Fruit fly (Drosophila melanogaster) whole organism, embryonic: ENCODE measurements around the gene Abl.

Source experiments
- Ada2b ChIP-seq: fragments of 200-800 bp; sonication (Bioruptor generic); IDR thresholded peaks from 2 replicates; pipeline ENCODE4 v1.3.6; 2022; ENCODE audit warnings: missing biosample characterization, missing genetic modification characterization
- Atf3 ChIP-seq: fragments of 200-800 bp; sonication (Bioruptor generic); optimal IDR thresholded peaks from 3 replicates; lab custom pipeline; 2016; ENCODE audit warnings: missing biosample characterization, missing genetic modification characterization
- Blimp-1 ChIP-seq: fragments of 200-800 bp; sonication (Bioruptor generic); optimal IDR thresholded peaks from 3 replicates; lab custom pipeline; 2018; ENCODE audit warnings: missing biosample characterization, missing genetic modification characterization, mild to moderate bottlenecking, moderate library complexity, missing genetic modification reagents
- CG11456 ChIP-seq: fragments of 200-800 bp; sonication (Bioruptor generic); IDR thresholded peaks from 3 replicates; pipeline ENCODE4 v1.3.6; 2022; ENCODE audit warnings: missing biosample characterization, missing genetic modification characterization
- CG12942 ChIP-seq: fragments of 200-800 bp; sonication (Bioruptor generic); optimal IDR thresholded peaks from 3 replicates; lab custom pipeline; 2016; ENCODE audit warnings: missing biosample characterization, missing genetic modification characterization
- CG14014 ChIP-seq: fragments of 200-800 bp; sonication (Bioruptor generic); IDR thresholded peaks from 2 replicates; pipeline ENCODE4 v1.3.6; 2022; ENCODE audit warnings: missing biosample characterization, missing genetic modification characterization
- CG15269 ChIP-seq: fragments of 200-800 bp; sonication (Bioruptor generic); optimal IDR thresholded peaks from 2 replicates; lab custom pipeline; 2018; ENCODE audit warnings: missing biosample characterization, mild to moderate bottlenecking, missing genetic modification characterization, moderate library complexity
- CG17361 ChIP-seq: fragments of 200-800 bp; sonication (Bioruptor generic); IDR thresholded peaks from 3 replicates; pipeline ENCODE4 v1.3.6; 2022; ENCODE audit warnings: missing biosample characterization, missing genetic modification characterization
- CG17568 ChIP-seq: fragments of 200-800 bp; sonication (Bioruptor generic); optimal IDR thresholded peaks from 2 replicates; lab custom pipeline; 2018; ENCODE audit warnings: missing biosample characterization, mild to moderate bottlenecking, missing genetic modification characterization, moderate library complexity
- CG2120 ChIP-seq: fragments of 200-800 bp; sonication (Bioruptor generic); optimal IDR thresholded peaks from 3 replicates; lab custom pipeline; 2016; ENCODE audit warnings: missing biosample characterization, missing genetic modification characterization
- CG2875 ChIP-seq: fragments of 200-800 bp; sonication (Bioruptor generic); optimal IDR thresholded peaks from 2 replicates; lab custom pipeline; 2017; ENCODE audit warnings: missing biosample characterization, mild to moderate bottlenecking, missing genetic modification characterization, missing genetic modification reagents
- CG33557 ChIP-seq: fragments of 200-800 bp; sonication (Bioruptor generic); optimal IDR thresholded peaks from 2 replicates; lab custom pipeline; 2019; ENCODE audit warnings: missing biosample characterization, mild to moderate bottlenecking, missing genetic modification characterization, moderate library complexity
- CG34376 ChIP-seq: fragments of 200-800 bp; sonication (Bioruptor generic); optimal IDR thresholded peaks from 2 replicates; lab custom pipeline; 2018; ENCODE audit warnings: missing biosample characterization, mild to moderate bottlenecking, missing genetic modification characterization
- CG4617 ChIP-seq: fragments of 200-800 bp; sonication (Bioruptor generic); optimal IDR thresholded peaks from 3 replicates; lab custom pipeline; 2016; ENCODE audit warnings: missing biosample characterization, missing genetic modification characterization, borderline replicate concordance
- CG8359 ChIP-seq: fragments of 200-800 bp; sonication (Bioruptor generic); optimal IDR thresholded peaks from 2 replicates; lab custom pipeline; 2017; ENCODE audit warnings: missing biosample characterization, mild to moderate bottlenecking, missing genetic modification characterization, borderline replicate concordance
- CG9932 ChIP-seq: fragments of 200-800 bp; sonication (Bioruptor generic); IDR thresholded peaks from 2 replicates; pipeline ENCODE4 v1.3.6; 2022; ENCODE audit warnings: missing biosample characterization, missing genetic modification characterization
- Dfd ChIP-seq, 2 experiments: fragments of >200 bp; optimal IDR thresholded peaks; 2 replicates each; lab custom pipeline; 2017; ENCODE audit warnings: missing biosample characterization in 2 of 2, missing genetic modification characterization in 2 of 2
- Dip3 ChIP-seq: fragments of 200-800 bp; sonication (Bioruptor generic); optimal IDR thresholded peaks from 3 replicates; lab custom pipeline; 2016; ENCODE audit warnings: missing biosample characterization, missing genetic modification characterization
- E2f2 ChIP-seq: fragments of 200-800 bp; sonication (Bioruptor generic); IDR thresholded peaks from 2 replicates; pipeline ENCODE4 v1.3.6; 2022; ENCODE audit warnings: missing biosample characterization, missing genetic modification characterization
- Ets97D ChIP-seq: fragments of 200-800 bp; sonication (Bioruptor generic); optimal IDR thresholded peaks from 3 replicates; lab custom pipeline; 2016; ENCODE audit warnings: missing biosample characterization, missing genetic modification characterization
- HmgZ ChIP-seq: fragments of 200-800 bp; sonication (Bioruptor generic); optimal IDR thresholded peaks from 2 replicates; lab custom pipeline; 2018; ENCODE audit warnings: missing biosample characterization, mild to moderate bottlenecking, missing genetic modification characterization
- Hsf ChIP-seq: fragments of 200-800 bp; sonication (Bioruptor generic); optimal IDR thresholded peaks from 3 replicates; lab custom pipeline; 2016; ENCODE audit warnings: missing biosample characterization, missing genetic modification characterization
- Lpt ChIP-seq: fragments of >200 bp; optimal IDR thresholded peaks from 2 replicates; lab custom pipeline; 2018; ENCODE audit warnings: missing biosample characterization, missing genetic modification characterization
- MESR4 ChIP-seq: fragments of 200-800 bp; sonication (Bioruptor generic); optimal IDR thresholded peaks from 2 replicates; lab custom pipeline; 2018; ENCODE audit warnings: missing biosample characterization, mild to moderate bottlenecking, missing genetic modification characterization, moderate library complexity
- NC2α ChIP-seq: fragments of 200-800 bp; sonication (Bioruptor generic); optimal IDR thresholded peaks from 2 replicates; lab custom pipeline; 2016; ENCODE audit warnings: missing biosample characterization, missing genetic modification characterization
- Nf-YA ChIP-seq: fragments of 200-800 bp; sonication (Bioruptor generic); IDR thresholded peaks from 2 replicates; pipeline ENCODE4 v1.3.6; 2022; ENCODE audit warnings: missing biosample characterization, missing genetic modification characterization
- Nf-YC ChIP-seq: fragments of 200-800 bp; optimal IDR thresholded peaks from 3 replicates; lab custom pipeline; 2019; ENCODE audit warnings: missing biosample characterization, mild to moderate bottlenecking, missing genetic modification characterization, moderate library complexity
- Side ChIP-seq: fragments of 200-800 bp; sonication (Bioruptor generic); optimal IDR thresholded peaks from 2 replicates; lab custom pipeline; 2016; ENCODE audit warnings: missing biosample characterization, missing genetic modification characterization
- abd-A ChIP-seq: fragments of 200-800 bp; sonication (Bioruptor generic); optimal IDR thresholded peaks from 3 replicates; lab custom pipeline; 2019; ENCODE audit warnings: missing biosample characterization, mild to moderate bottlenecking, missing genetic modification characterization, moderate library complexity
- aop ChIP-seq: fragments of 200-800 bp; sonication (Bioruptor generic); IDR thresholded peaks from 2 replicates; pipeline ENCODE4 v1.3.6; 2022; ENCODE audit warnings: missing biosample characterization, missing genetic modification characterization
- az2 ChIP-seq: fragments of 200-800 bp; sonication (Bioruptor generic); optimal IDR thresholded peaks from 3 replicates; lab custom pipeline; 2016; ENCODE audit warnings: missing biosample characterization, missing genetic modification characterization
- bbx ChIP-seq: fragments of 200-800 bp; sonication (Bioruptor generic); IDR thresholded peaks from 2 replicates; pipeline ENCODE4 v1.3.6; 2022; ENCODE audit warnings: missing biosample characterization, missing genetic modification characterization; ENCODE audit not compliant: partially characterized antibody
- br ChIP-seq: fragments of >200 bp; optimal IDR thresholded peaks from 2 replicates; lab custom pipeline; 2017
- btn ChIP-seq: fragments of 200-800 bp; sonication (Bioruptor generic); optimal IDR thresholded peaks from 2 replicates; lab custom pipeline; 2016; ENCODE audit warnings: missing biosample characterization, missing genetic modification characterization
- chn ChIP-seq: fragments of 200-800 bp; sonication (Bioruptor generic); optimal IDR thresholded peaks from 2 replicates; lab custom pipeline; 2016; ENCODE audit warnings: missing biosample characterization, missing genetic modification characterization
- grau ChIP-seq: fragments of 200-800 bp; optimal IDR thresholded peaks from 3 replicates; lab custom pipeline; 2019; ENCODE audit warnings: missing biosample characterization, mild to moderate bottlenecking, missing genetic modification characterization, moderate library complexity
- gro ChIP-seq: fragments of 200-800 bp; sonication (Bioruptor generic); optimal IDR thresholded peaks from 2 replicates; lab custom pipeline; 2016; ENCODE audit warnings: missing biosample characterization, missing genetic modification characterization
- hth ChIP-seq: fragments of >200 bp; optimal IDR thresholded peaks from 2 replicates; lab custom pipeline; 2017; ENCODE audit warnings: inconsistent platforms
- jumu ChIP-seq: fragments of 200-800 bp; sonication (Bioruptor generic); optimal IDR thresholded peaks from 3 replicates; lab custom pipeline; 2016; ENCODE audit warnings: missing biosample characterization, missing genetic modification characterization
- mirr ChIP-seq: fragments of 200-800 bp; sonication (Bioruptor generic); optimal IDR thresholded peaks from 3 replicates; lab custom pipeline; 2018; ENCODE audit warnings: missing biosample characterization, mild to moderate bottlenecking, missing genetic modification characterization
- mld ChIP-seq: fragments of 200-800 bp; sonication (Bioruptor generic); IDR thresholded peaks from 3 replicates; pipeline ENCODE4 v1.3.6; 2022; ENCODE audit warnings: missing biosample characterization, missing genetic modification characterization; ENCODE audit not compliant: partially characterized antibody
- nerfin-2 ChIP-seq: fragments of 200-800 bp; sonication (Bioruptor generic); IDR thresholded peaks from 2 replicates; pipeline ENCODE4 v1.3.6; 2022; ENCODE audit warnings: missing biosample characterization, missing genetic modification characterization; ENCODE audit not compliant: partially characterized antibody
- prd ChIP-seq, 3 experiments: fragments of >200 bp in 2 of 3; fragments of 200-800 bp in 1 of 3; sonication (Bioruptor generic) in 1 of 3; optimal IDR thresholded peaks in 2 of 3; IDR thresholded peaks in 1 of 3; 2 replicates in 2 of 3; 3 replicates in 1 of 3; pipeline versions ENCODE4 v1.3.6 to Lab custom; 2017 to 2022; ENCODE audit warnings: missing biosample characterization in 1 of 3, missing genetic modification characterization in 1 of 3
- sim ChIP-seq: fragments of 200-800 bp; sonication (Bioruptor generic); IDR thresholded peaks from 2 replicates; pipeline ENCODE4 v1.3.6; 2022; ENCODE audit warnings: missing biosample characterization, missing genetic modification characterization
- sna ChIP-seq: fragments of 200-800 bp; sonication (Bioruptor generic); IDR thresholded peaks from 2 replicates; pipeline ENCODE4 v1.3.6; 2022; ENCODE audit warnings: missing biosample characterization, missing genetic modification characterization; ENCODE audit not compliant: partially characterized antibody
- sr ChIP-seq: fragments of 200-800 bp; sonication (Bioruptor generic); IDR thresholded peaks from 3 replicates; pipeline ENCODE4 v1.3.6; 2022; ENCODE audit warnings: missing biosample characterization, missing genetic modification characterization
- trem ChIP-seq: fragments of 200-800 bp; optimal IDR thresholded peaks from 3 replicates; lab custom pipeline; 2019; ENCODE audit warnings: missing biosample characterization, mild to moderate bottlenecking, missing genetic modification characterization, moderate library complexity
- tx ChIP-seq: fragments of 200-800 bp; sonication (Bioruptor generic); optimal IDR thresholded peaks from 2 replicates; lab custom pipeline; 2016; ENCODE audit warnings: missing biosample characterization, missing genetic modification characterization
- unpg ChIP-seq: fragments of 200-800 bp; sonication (Bioruptor generic); optimal IDR thresholded peaks from 3 replicates; lab custom pipeline; 2018; ENCODE audit warnings: missing biosample characterization, mild to moderate bottlenecking, missing genetic modification characterization, moderate library complexity
- usp ChIP-seq: fragments of >200 bp; optimal IDR thresholded peaks from 2 replicates; lab custom pipeline; 2017; ENCODE audit warnings: missing biosample characterization, missing genetic modification characterization
- wek ChIP-seq: fragments of 200-800 bp; sonication (Bioruptor generic); optimal IDR thresholded peaks from 3 replicates; lab custom pipeline; 2018; ENCODE audit warnings: missing biosample characterization, mild to moderate bottlenecking, missing genetic modification characterization, moderate library complexity

Abl gene

dm6 chr3L:16584074-16584578 lies 63.6 kb downstream of the Abl start, which contains the start of gene UQCR-C2 (continued):
- 0 out of 3 replicates have a peak, but pooled peaks have one; percentile 16 for TF ChIP-seq mld (GFP tag; lab: Robert Waterston, UW)
- no peak for TF ChIP-seq tx (GFP tag; lab: Kevin White, UChicago)
- no peak for TF ChIP-seq abd-A (tag; lab: Kevin White, UChicago)
- no peak for TF ChIP-seq az2 (GFP tag; lab: Kevin White, UChicago)
- no peak for TF ChIP-seq nerfin-2
- TF ChIP-seq chn (GFP tag; lab: Kevin White, UChicago) = no peak
- TF ChIP-seq Ets97D = peak; percentile 60
- no peak for TF ChIP-seq Dfd (GFP tag; optimal IDR thresholded peaks at IDR 0.05; lab: Kevin White, UChicago)
- TF ChIP-seq sr = no peak
- peak; percentile 75 for TF ChIP-seq HmgZ (tag; lab: Kevin White, UChicago)
- no peak for TF ChIP-seq Hsf
- TF ChIP-seq wek (GFP tag; lab: Kevin White, UChicago) = no peak
- no peak for TF ChIP-seq prd (optimal IDR thresholded peaks at IDR 0.05; lab: Kevin White, UChicago)
- no peak for TF ChIP-seq prd (GFP tag; IDR thresholded peaks at IDR 0.05; lab: Robert Waterston, UW)
- TF ChIP-seq usp (GFP tag; lab: Kevin White, UChicago) = no peak
- TF ChIP-seq unpg (GFP tag; lab: Kevin White, UChicago) = no peak
- TF ChIP-seq Side (GFP tag; lab: Kevin White, UChicago) = peak; percentile 1
- TF ChIP-seq Nf-YA (GFP tag; lab: Robert Waterston, UW) = no peak
- TF ChIP-seq Ada2b (GFP tag; lab: Robert Waterston, UW) = no peak
- peak; percentile 29 for TF ChIP-seq Nf-YC (tag; lab: Kevin White, UChicago)
- TF ChIP-seq NC2α = no peak
- peak; percentile 96 for TF ChIP-seq MESR4 (GFP tag; lab: Kevin White, UChicago)
- no peak for TF ChIP-seq Atf3 (GFP tag; lab: Kevin White, UChicago)
- TF ChIP-seq hth (lab: Kevin White, UChicago) = no peak
- TF ChIP-seq CG33557 (GFP tag; lab: Kevin White, UChicago) = peak; percentile 29
- peak; percentile 41 for TF ChIP-seq grau (tag; lab: Kevin White, UChicago)
- no peak for TF ChIP-seq mirr
- peak; percentile 28 for TF ChIP-seq CG2120 (GFP tag; lab: Kevin White, UChicago)
- no peak for TF ChIP-seq btn (GFP tag; lab: Kevin White, UChicago)
- TF ChIP-seq CG12942 (GFP tag; lab: Kevin White, UChicago) = no peak
- TF ChIP-seq CG11456 = no peak
- no peak for TF ChIP-seq CG2875
- no peak for TF ChIP-seq aop (GFP tag; lab: Robert Waterston, UW)
- TF ChIP-seq CG4617 (GFP tag; lab: Kevin White, UChicago) = peak; percentile 89
- TF ChIP-seq CG17361 (GFP tag; lab: Robert Waterston, UW) = no peak
- no peak for TF ChIP-seq Lpt (GFP tag; lab: Kevin White, UChicago)
- no peak for TF ChIP-seq sim
- TF ChIP-seq CG9932 (GFP tag; lab: Robert Waterston, UW) = peak; percentile 27; the same call in 1 of the 2 replicates
- TF ChIP-seq Blimp-1 = no peak
- TF ChIP-seq CG34376 (GFP tag; lab: Kevin White, UChicago) = peak; percentile 44
- TF ChIP-seq br (lab: Kevin White, UChicago) = no peak
- TF ChIP-seq CG15269 (tag; lab: Kevin White, UChicago) = no peak
- no peak for TF ChIP-seq Dip3 (GFP tag; lab: Kevin White, UChicago)
- peak; percentile 54 for TF ChIP-seq gro (GFP tag; lab: Kevin White, UChicago)
- TF ChIP-seq trem (tag; lab: Kevin White, UChicago) = peak; percentile 70
- TF ChIP-seq CG14014 (GFP tag; lab: Robert Waterston, UW) = peak; percentile 19; the same call in 1 of the 2 replicates
- TF ChIP-seq CG8359 = no peak
- TF ChIP-seq CG17568 (GFP tag; lab: Kevin White, UChicago) = no peak
- peak; percentile 44; the same call in 1 of the 2 replicates for TF ChIP-seq sna (GFP tag; lab: Robert Waterston, UW)
- peak; percentile 63 for TF ChIP-seq E2f2 (GFP tag; lab: Robert Waterston, UW)
- TF ChIP-seq bbx (GFP tag; lab: Robert Waterston, UW) = peak; percentile 38
- no peak for TF ChIP-seq jumu (GFP tag; lab: Kevin White, UChicago)
